Fruit fly (Drosophila melanogaster) whole organism, embryonic: ENCODE results near the gene mRpL20.

Source experiments
- CG17186 ChIP-seq: fragments of 200-800 bp; sonication (Bioruptor generic); optimal IDR thresholded peaks from 3 replicates; lab custom pipeline; 2017; ENCODE audit warnings: missing biosample characterization, missing genetic modification reagents, missing genetic modification characterization
- CG7839 ChIP-seq: fragments of 200-800 bp; sonication (Bioruptor generic); optimal IDR thresholded peaks from 3 replicates; lab custom pipeline; 2018; ENCODE audit warnings: missing biosample characterization, mild to moderate bottlenecking, missing genetic modification characterization, moderate library complexity
- Xrp1 ChIP-seq: fragments of 200-800 bp; sonication (Bioruptor generic); IDR thresholded peaks from 2 replicates; pipeline ENCODE4 v1.3.6; 2022; ENCODE audit warnings: missing biosample characterization, missing genetic modification characterization
- YL-1 ChIP-seq: fragments of 200-800 bp; sonication (Bioruptor generic); optimal IDR thresholded peaks from 3 replicates; lab custom pipeline; 2017; ENCODE audit warnings: missing biosample characterization, mild to moderate bottlenecking, missing genetic modification characterization
- croc ChIP-seq: fragments of 200-800 bp; sonication (Bioruptor generic); conservative IDR thresholded peaks from 3 replicates; pipeline ENCODE4 v1.3.6; 2022; ENCODE audit warnings: missing biosample characterization, missing genetic modification characterization
- exex ChIP-seq: fragments of 200-800 bp; sonication (Bioruptor generic); optimal IDR thresholded peaks from 4 replicates; lab custom pipeline; 2018; ENCODE audit warnings: missing biosample characterization, mild to moderate bottlenecking, missing genetic modification characterization, moderate library complexity
- grau ChIP-seq: fragments of 200-800 bp; optimal IDR thresholded peaks from 3 replicates; lab custom pipeline; 2019; ENCODE audit warnings: missing biosample characterization, mild to moderate bottlenecking, missing genetic modification characterization, moderate library complexity
- mam ChIP-seq: fragments of 200-800 bp; sonication (Bioruptor generic); optimal IDR thresholded peaks from 3 replicates; lab custom pipeline; 2016; ENCODE audit warnings: missing biosample characterization, missing genetic modification characterization
- pho ChIP-seq: fragments of 200-800 bp; sonication (Bioruptor generic); optimal IDR thresholded peaks from 2 replicates; lab custom pipeline; 2016; ENCODE audit warnings: missing biosample characterization, missing genetic modification characterization

- TF ChIP-seq Xrp1 (no peak), YL-1 (GFP tag; lab: Kevin White, UChicago) (no peak), CG17186 (GFP tag; lab: Kevin White, UChicago) (no peak), exex (tag; lab: Kevin White, UChicago) (no peak), grau (tag; lab: Kevin White, UChicago) (no peak), mam (GFP tag; lab: Kevin White, UChicago) (no peak), croc (GFP tag; lab: Robert Waterston, UW) (no peak), CG7839 (tag; lab: Kevin White, UChicago) (no peak), pho (no peak)
These were observed 46.7 kb upstream of the mRpL20 start for dm6 chr3L:13064346-13064745.
